Fruit fly (Drosophila melanogaster): Measurements from ENCODE around the gene CG5180.
A peak's percentile ranks its signal among the peaks of the same experiment; 100 is the strongest.

CG5180 gene

DNA sequence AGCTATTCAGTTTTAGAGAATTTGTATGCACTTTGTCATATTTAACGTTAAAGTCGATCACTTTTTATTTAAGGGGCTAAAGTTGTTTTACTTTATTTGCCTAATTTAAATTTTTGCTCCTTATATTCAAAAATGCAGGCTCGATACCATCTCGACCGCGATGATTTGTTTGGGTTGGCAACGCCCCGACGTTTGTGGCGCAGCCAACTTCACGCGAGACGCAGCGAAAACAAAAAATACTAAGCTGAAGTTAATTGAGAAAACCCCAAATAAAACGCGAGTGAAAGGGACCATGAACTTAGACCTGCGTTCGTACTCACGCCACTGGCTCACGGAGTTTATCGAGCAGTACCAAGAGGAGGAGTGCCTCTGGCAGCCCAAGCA, 368 bp downstream of the CG5180 start:
- TF ChIP-seq EcR (GFP tag; optimal IDR thresholded peaks at IDR 0.05) (no peak), pan (optimal IDR thresholded peaks at IDR 0.05) (no peak), psq (optimal IDR thresholded peaks at IDR 0.05) (no peak), Dll (optimal IDR thresholded peaks at IDR 0.05) (no peak), usp (GFP tag; optimal IDR thresholded peaks at IDR 0.05) (no peak), CG8478 (optimal IDR thresholded peaks at IDR 0.05) (no peak)

DNA sequence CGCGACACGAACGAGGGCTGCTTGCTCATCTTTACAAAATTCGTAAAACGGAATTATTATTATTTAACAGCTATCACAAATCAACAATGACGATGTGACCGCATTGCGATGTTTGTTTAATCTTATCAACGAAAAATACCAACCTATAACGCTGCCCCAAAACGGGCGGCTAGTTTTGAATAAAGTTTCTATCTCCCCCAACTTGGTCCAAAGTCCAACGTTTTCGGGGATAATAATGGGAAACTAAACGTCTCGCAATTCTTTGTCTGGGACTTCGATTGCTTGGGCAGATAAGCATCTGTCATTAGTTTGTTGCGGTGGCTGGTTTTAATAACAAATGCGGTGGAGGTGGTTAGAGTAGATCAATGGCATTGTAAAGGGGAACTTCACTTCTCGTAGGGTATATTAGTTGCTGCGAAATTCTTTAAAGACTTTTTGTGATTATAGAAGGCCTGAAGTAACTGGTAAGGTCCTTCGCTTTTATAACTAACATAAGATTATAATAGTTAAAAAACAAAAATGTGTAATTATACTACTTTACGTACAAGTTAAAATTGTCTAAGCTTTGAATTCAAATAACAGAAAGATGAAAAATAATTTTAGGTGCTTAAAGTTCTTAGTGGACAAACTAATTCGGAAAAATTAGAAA, 2.4 kb downstream of the CG5180 start, which contains the start of gene CG15922:
Gene CG15922 (minus strand): TSS at position 262 of the 649 bp plus-strand sequence.
- TF ChIP-seq EcR (GFP tag; optimal IDR thresholded peaks at IDR 0.05) = no peak
- no peak for TF ChIP-seq pan (optimal IDR thresholded peaks at IDR 0.05)
- no peak for TF ChIP-seq psq (optimal IDR thresholded peaks at IDR 0.05)
- TF ChIP-seq Dll (optimal IDR thresholded peaks at IDR 0.05) = no peak
- TF ChIP-seq usp (GFP tag; optimal IDR thresholded peaks at IDR 0.05) = no peak
- no peak for TF ChIP-seq CG8478 (optimal IDR thresholded peaks at IDR 0.05)

DNA sequence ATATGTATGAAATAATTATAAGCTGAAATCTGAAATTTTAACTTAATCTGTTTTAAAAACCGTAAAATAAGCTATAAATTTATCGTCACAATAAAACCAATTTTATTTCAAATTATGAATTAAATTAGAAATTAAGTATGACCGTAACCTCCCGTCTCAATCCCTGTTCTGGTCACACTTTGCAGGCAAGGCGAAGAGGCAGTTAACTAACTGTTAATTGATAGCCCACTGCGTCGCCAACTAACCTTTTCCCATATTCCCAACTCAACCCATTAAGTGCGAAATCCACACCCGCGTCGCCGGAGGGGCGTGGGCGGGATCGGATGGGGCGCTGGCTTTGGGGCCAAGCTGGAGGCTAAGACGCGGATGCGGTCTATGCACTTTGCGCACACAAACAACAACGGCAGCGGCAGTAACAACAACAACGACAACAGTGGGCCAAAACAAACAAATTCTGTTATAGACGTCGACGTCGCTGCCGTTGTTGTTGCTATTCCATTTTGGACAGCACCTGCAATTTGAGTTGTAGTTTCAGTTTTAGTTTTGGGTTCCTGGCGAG, 3.0 kb downstream of the CG5180 start, which contains the start of gene CG5191:
Gene CG5191 (plus strand): TSS at position 198 of the 559 bp plus-strand sequence.
- TF ChIP-seq EcR (GFP tag; optimal IDR thresholded peaks at IDR 0.05) = no peak
- TF ChIP-seq psq (optimal IDR thresholded peaks at IDR 0.05) = no peak

DNA sequence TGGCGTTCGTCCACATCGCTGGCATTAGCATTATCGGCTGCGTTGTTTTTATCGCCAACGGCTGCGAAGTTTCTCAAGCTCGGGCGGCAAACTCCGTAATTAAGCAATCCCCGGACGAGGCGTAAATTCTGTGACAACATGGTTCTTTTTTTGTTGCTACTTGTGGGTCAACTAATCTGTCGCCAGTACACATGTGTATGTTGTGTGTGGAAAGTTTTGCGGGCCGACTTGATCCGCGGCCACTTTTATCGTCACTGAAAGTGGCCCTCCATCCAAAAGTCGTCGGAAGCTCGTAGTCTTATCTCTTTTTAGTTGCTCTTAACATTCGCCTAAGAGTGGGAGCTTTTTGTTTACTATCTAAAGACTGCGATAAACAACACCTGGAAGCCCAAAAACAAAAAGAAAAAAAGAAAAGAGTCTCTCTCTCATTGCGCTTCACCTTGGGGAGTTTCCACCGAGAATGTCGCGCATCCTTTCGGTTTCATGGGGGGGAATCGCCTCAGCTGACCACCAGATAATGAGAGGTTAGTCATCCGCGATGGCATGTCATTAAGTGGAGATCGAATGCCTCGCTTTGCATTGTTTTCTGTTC, 6.2 kb downstream of the CG5180 start, which contains the start of gene CG10877:
Gene CG10877 (minus strand): TSS at position 238 of the 592 bp plus-strand sequence.
- TF ChIP-seq psq (optimal IDR thresholded peaks at IDR 0.05) = no peak
- TF ChIP-seq pan (optimal IDR thresholded peaks at IDR 0.05) = no peak
- TF ChIP-seq EcR (GFP tag; optimal IDR thresholded peaks at IDR 0.05) = no peak
- TF ChIP-seq usp (GFP tag; optimal IDR thresholded peaks at IDR 0.05) = no peak
- TF ChIP-seq CG8478 (optimal IDR thresholded peaks at IDR 0.05) = no peak
- no peak for TF ChIP-seq Dll (optimal IDR thresholded peaks at IDR 0.05)

DNA sequence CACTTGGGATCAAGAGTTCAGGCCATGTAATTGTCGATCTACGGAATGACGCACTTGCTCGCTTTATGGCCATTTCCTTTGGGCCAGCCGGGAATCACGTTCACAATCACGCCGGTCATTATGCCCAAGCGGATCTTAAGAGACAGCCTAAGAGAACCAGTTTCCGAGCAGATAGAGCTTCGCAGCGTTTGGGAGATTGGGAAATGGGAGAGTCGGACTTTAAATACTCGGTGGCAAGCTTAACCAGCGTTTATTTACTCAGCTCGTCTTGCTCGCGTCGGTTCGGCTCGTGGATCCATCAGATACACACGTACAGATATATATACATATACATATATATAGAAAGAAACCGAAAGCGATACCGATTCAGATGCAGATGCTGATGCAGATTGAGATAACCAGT, 7.8 kb downstream of the CG5180 start:
- TF ChIP-seq psq (optimal IDR thresholded peaks at IDR 0.05) (no peak), usp (GFP tag; optimal IDR thresholded peaks at IDR 0.05) (no peak), Dll (optimal IDR thresholded peaks at IDR 0.05) (peak; percentile 20)

DNA sequence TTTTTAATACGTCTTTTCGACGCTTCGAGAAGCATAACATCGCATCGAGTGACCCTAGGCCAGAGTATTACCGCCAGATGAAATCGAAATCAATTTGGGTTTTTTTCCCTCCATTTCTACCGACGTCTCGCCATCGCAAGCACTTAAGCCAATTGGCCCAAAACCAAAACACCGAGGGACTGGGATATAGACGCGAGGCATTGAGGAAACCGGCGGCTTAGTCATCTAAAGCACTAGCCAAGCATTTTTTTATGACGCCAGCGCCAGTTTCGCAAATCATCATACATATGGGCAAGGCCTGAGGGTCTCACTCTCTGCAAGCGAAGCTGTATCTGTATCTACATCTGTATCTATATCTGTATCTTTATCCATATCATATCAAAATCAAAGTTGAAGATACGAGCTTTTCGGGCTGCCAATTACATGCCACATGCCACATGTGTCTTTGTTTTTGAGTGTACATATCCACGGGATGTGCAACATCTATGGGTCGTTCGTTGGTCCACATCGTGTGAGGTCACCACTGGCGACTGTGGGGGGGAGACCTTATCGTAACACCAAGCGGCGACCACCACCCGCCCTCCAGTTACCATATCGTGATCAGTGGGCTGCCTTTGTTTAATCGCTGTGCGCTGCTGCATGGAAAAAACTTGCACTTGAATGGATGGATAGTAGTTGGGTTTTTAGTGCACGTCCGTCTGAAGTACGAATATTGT, 9.9 kb downstream of the CG5180 start:
- TF ChIP-seq Dll (optimal IDR thresholded peaks at IDR 0.05) (no peak), psq (optimal IDR thresholded peaks at IDR 0.05) (no peak), pan (optimal IDR thresholded peaks at IDR 0.05) (no peak)

DNA sequence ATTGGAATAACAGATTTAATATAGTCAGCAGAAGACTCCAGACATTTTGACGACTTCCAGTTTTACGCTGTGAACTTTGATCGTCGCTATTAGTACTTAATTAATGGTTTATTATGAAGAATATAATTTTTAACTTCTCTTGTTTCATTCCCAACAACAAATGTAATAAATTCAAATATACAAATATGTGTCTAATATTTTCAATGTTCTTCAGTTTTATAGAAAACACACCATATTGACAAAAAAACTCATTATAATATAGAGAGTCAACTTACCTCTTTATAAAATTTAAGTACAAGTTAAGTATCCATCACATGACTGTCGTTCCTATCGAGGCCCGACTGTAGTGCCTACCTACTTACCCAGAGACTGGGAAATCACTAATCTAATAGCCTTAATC, 15.6 kb downstream of the CG5180 start:
- TF ChIP-seq usp (GFP tag; optimal IDR thresholded peaks at IDR 0.05) (no peak), pan (optimal IDR thresholded peaks at IDR 0.05) (no peak), Dll (optimal IDR thresholded peaks at IDR 0.05) (no peak), CG8478 (optimal IDR thresholded peaks at IDR 0.05) (no peak), EcR (GFP tag; optimal IDR thresholded peaks at IDR 0.05) (no peak), psq (optimal IDR thresholded peaks at IDR 0.05) (no peak)

DNA sequence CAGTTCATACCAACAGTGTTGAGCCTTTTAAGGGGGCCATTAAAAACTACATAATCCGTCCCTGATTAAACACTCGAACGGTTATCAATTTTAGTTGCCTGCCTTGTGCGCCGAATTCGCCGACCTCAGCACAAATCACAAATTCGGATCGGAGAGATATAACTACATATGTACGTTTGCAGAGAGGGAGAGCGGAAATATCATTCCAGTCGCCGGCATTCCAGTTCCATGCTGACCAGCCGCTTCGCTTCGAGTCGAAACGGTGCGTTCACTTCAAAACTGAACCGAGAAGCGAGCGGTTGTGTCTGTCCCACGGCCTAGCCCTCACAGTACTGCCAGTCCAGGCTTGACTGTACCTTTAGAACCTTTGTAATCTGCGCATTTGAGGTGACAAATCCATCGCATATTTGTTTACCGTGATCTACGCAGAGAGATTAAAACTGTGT, 16.8 kb downstream of the CG5180 start:
- TF ChIP-seq usp (GFP tag; optimal IDR thresholded peaks at IDR 0.05) (no peak), Dll (optimal IDR thresholded peaks at IDR 0.05) (no peak), pan (optimal IDR thresholded peaks at IDR 0.05) (no peak)

DNA sequence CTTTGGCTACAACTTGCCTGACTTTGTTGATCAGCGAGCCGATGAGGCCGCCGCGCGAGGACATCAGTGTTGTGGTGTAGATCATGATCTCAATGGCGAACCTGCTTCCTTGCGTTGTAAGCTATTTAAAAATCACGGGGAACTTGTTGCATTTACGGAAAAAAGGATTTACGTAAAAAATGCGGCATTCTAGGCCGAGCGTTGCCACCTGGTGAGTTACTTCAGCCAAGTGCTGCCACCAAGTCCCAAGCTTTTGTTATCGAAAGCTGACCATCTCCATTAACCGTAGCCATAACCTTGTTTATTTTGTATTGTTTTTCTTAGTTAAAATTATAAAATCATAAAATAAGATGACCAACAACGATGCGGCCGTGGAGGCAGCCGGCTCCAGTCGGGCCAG, 19.1 kb downstream of the CG5180 start, which contains the start of the genes TFAM and CG5412:
Gene TFAM (minus strand): TSS at position 222 of the 400 bp plus-strand sequence.
Gene CG5412 (plus strand): TSS at position 265 of the 400 bp plus-strand sequence.
- TF ChIP-seq CG8478 (optimal IDR thresholded peaks at IDR 0.05) (no peak), Dll (optimal IDR thresholded peaks at IDR 0.05) (no peak), usp (GFP tag; optimal IDR thresholded peaks at IDR 0.05) (no peak), psq (optimal IDR thresholded peaks at IDR 0.05) (no peak), EcR (GFP tag; optimal IDR thresholded peaks at IDR 0.05) (no peak), pan (optimal IDR thresholded peaks at IDR 0.05) (no peak)

DNA sequence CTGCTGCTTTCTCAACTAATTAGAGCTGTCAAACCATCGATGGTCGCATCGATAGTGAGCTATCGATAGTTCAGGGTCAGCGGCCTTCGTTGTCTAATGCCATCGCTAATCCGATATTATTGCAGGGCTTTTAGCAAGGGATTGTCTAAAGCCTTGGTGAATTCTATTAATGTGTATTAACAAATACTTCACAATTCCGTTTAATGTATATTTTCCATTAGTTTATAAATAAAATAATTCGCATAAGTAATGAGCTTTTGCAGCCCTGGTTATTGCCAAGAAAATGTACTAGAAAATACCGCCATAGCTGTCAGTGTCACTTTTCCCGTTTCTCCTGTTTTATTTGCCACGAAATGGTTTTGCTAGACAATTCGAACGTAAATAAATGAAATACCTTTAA, 22.1 kb downstream of the CG5180 start, which contains the start of the genes EloB and Srp14:
Gene EloB (minus strand): TSS at position 35 of the 400 bp plus-strand sequence.
Gene Srp14 (plus strand): TSS at position 300 of the 400 bp plus-strand sequence.
- TF ChIP-seq EcR (GFP tag; optimal IDR thresholded peaks at IDR 0.05) (no peak), pan (optimal IDR thresholded peaks at IDR 0.05) (no peak), usp (GFP tag; optimal IDR thresholded peaks at IDR 0.05) (no peak), CG8478 (optimal IDR thresholded peaks at IDR 0.05) (no peak), psq (optimal IDR thresholded peaks at IDR 0.05) (no peak), Dll (optimal IDR thresholded peaks at IDR 0.05) (no peak)

DNA sequence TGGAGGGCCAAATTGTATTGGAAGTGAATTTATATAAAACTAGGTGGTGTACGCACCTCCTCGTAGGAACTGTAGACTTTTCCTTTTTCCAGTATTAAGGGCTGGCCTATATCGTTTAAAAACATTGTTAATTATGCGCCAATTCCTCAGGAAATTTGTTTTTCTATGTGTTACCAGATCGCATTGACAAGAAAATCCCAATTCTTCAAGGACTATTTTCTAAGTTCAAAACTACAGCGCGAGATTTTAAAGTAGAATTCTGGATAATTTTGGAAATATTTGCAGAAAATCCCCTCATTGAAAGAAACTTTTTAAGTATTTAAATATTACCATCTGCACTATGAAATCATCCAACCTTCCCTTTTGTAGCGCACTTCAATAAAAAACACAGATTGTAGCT, 23.6 kb downstream of the CG5180 start, which contains the start of gene CG34008:
Gene CG34008 (minus strand): TSS at position 147 of the 400 bp plus-strand sequence.
- TF ChIP-seq CG8478 (optimal IDR thresholded peaks at IDR 0.05) (no peak), pan (optimal IDR thresholded peaks at IDR 0.05) (no peak), Dll (optimal IDR thresholded peaks at IDR 0.05) (no peak), EcR (GFP tag; optimal IDR thresholded peaks at IDR 0.05) (no peak), usp (GFP tag; optimal IDR thresholded peaks at IDR 0.05) (no peak), psq (optimal IDR thresholded peaks at IDR 0.05) (no peak)

DNA sequence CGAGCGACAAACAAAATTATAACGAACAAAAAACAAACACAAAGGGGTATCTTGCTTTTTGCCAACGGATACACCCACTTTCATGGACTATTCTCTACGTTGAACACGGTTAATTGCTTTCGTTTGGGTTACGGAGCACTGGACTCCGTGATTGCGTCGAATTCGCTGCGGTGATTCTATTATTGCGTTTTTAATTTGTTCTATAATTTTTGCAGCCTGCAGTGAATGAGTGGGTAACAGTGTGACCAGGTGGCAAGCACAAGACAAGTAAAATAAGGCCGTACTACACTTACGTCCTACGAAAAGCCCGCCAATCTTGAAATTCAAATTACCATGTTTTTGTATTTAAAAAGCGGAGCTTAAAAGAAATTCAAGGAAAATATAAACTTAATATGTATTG, 27.8 kb downstream of the CG5180 start, which contains the start of gene CG16953:
Gene CG16953 (minus strand): TSS at position 268 of the 400 bp plus-strand sequence.
- no peak for TF ChIP-seq CG8478 (optimal IDR thresholded peaks at IDR 0.05)
- TF ChIP-seq psq (optimal IDR thresholded peaks at IDR 0.05) = no peak
- TF ChIP-seq EcR (GFP tag; optimal IDR thresholded peaks at IDR 0.05) = no peak
- no peak for TF ChIP-seq pan (optimal IDR thresholded peaks at IDR 0.05)
- no peak for TF ChIP-seq Dll (optimal IDR thresholded peaks at IDR 0.05)
- no peak for TF ChIP-seq usp (GFP tag; optimal IDR thresholded peaks at IDR 0.05)

All from whole organism.